Fruit fly (Drosophila melanogaster): Measurements from ENCODE around the gene CG14907.

CG14907 gene

DNA sequence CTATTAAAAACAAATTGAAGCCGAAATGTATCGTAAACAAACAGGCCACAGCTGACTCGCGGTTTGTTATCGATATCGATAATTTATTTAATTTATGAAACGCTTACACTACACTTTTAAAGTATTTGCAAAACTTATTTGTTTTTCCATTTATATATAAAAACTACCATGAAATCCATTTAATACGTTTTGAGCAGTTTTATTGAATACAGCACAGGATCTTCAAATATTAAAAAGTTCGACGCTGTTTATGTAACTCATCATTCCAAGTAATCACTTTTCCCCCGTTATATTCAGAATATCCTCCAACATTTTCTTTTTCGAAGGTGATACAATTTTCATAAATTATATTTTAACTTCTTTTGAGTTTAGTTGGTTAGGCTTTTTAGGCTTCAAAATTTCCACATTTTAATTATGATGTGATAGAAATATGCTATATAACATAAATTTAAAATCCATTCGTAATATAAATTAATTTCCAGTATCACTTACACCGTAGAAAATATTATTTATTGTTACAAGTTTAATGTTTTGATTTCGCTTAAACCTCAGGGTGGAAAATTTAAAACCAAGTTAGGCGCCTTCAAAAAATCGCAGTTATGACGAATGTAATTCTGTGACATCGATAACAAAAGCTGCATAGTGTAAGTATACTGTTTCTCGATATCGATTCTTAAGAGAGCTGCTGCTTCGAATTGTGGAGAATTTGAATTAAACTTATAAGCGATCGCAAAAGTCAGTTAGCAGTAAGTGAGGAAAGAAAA, 5.0 kb downstream of the CG14907 start, which contains the start of the genes CG10324 and CCT3 (continued):
- TF ChIP-seq lola (GFP tag; optimal IDR thresholded peaks at IDR 0.05) (peak in 2 of 3 experiments; percentile 74 to 89), Ravus (GFP tag; IDR thresholded peaks at IDR 0.05) (no peak; the same call in 1 of the 2 replicates), crol (GFP tag; IDR thresholded peaks at IDR 0.05) (no peak), CG11696 (GFP tag; IDR thresholded peaks at IDR 0.05) (no peak), CG17359 (tag; optimal IDR thresholded peaks at IDR 0.05) (peak; percentile 70), CG12104 (GFP tag; optimal IDR thresholded peaks at IDR 0.05) (peak; percentile 66), CG9797 (GFP tag; optimal IDR thresholded peaks at IDR 0.05) (no peak), luna (GFP tag; optimal IDR thresholded peaks at IDR 0.05) (no peak), CG10274 (GFP tag; optimal IDR thresholded peaks at IDR 0.05) (no peak), ase (GFP tag; IDR thresholded peaks at IDR 0.05) (peak; percentile 34; the same call in 1 of the 3 replicates), Awh (GFP tag; IDR thresholded peaks at IDR 0.05) (peak; percentile 56), HmgD (GFP tag; optimal IDR thresholded peaks at IDR 0.05) (no peak), prd (optimal IDR thresholded peaks at IDR 0.05) (no peak), prd (GFP tag; IDR thresholded peaks at IDR 0.05) (peak; percentile 65; the same call in 2 of the 3 replicates), CG7745 (tag; optimal IDR thresholded peaks at IDR 0.05) (no peak), CG30403 (GFP tag; optimal IDR thresholded peaks at IDR 0.05) (peak; percentile 80), pita (GFP tag; optimal IDR thresholded peaks at IDR 0.05) (no peak), CG11398 (GFP tag; optimal IDR thresholded peaks at IDR 0.05) (no peak), CG8359 (GFP tag; optimal IDR thresholded peaks at IDR 0.05; ENCODE audit: borderline replicate concordance) (no peak), B-H2 (GFP tag; optimal IDR thresholded peaks at IDR 0.05) (peak; percentile 73), psq (GFP tag; optimal IDR thresholded peaks at IDR 0.05) (peak; percentile 16), Adf1 (GFP tag; IDR thresholded peaks at IDR 0.05) (no peak), repo (GFP tag; optimal IDR thresholded peaks at IDR 0.05) (peak; percentile 7), CG8281 (tag; optimal IDR thresholded peaks at IDR 0.05) (no peak), CG30431 (GFP tag; optimal IDR thresholded peaks at IDR 0.05) (no peak), Optix (GFP tag; IDR thresholded peaks at IDR 0.05) (no peak), Doc3 (GFP tag; IDR thresholded peaks at IDR 0.05; ENCODE audit: partially characterized antibody) (peak; percentile 62), CG13123 (GFP tag; optimal IDR thresholded peaks at IDR 0.05) (no peak), CG17361 (GFP tag; IDR thresholded peaks at IDR 0.05) (peak; percentile 87), BEAF-32 (GFP tag; optimal IDR thresholded peaks at IDR 0.05) (peak; percentile 77), toy (GFP tag; IDR thresholded peaks at IDR 0.05) (no peak), Jarid2 (GFP tag; optimal IDR thresholded peaks at IDR 0.05) (no peak), CG15073 (GFP tag; optimal IDR thresholded peaks at IDR 0.05) (no peak), Hr51 (GFP tag; optimal IDR thresholded peaks at IDR 0.05) (no peak), CG18262 (tag; optimal IDR thresholded peaks at IDR 0.05) (peak; percentile 78), CG31365 (tag; optimal IDR thresholded peaks at IDR 0.05) (no peak), ranshi (GFP tag; IDR thresholded peaks at IDR 0.05) (0 out of 2 replicates have a peak, but pooled peaks have one; percentile 49), grn (GFP tag; optimal IDR thresholded peaks at IDR 0.05) (no peak), CG17385 (GFP tag; optimal IDR thresholded peaks at IDR 0.05) (peak; percentile 78), CG13296 (GFP tag; optimal IDR thresholded peaks at IDR 0.05) (peak; percentile 75), tin (GFP tag; optimal IDR thresholded peaks at IDR 0.05) (peak; percentile 50), rib (GFP tag; IDR thresholded peaks at IDR 0.05) (no peak), stc (GFP tag; IDR thresholded peaks at IDR 0.05) (0 out of 2 replicates have a peak, but pooled peaks have one; percentile 38), Gsc (GFP tag; IDR thresholded peaks at IDR 0.05) (no peak), CG10321 (GFP tag; IDR thresholded peaks at IDR 0.05) (no peak), CG10959 (GFP tag; IDR thresholded peaks at IDR 0.05) (no peak), CG7271 (tag; optimal IDR thresholded peaks at IDR 0.05) (no peak), CG12769 (tag; optimal IDR thresholded peaks at IDR 0.05) (no peak), CG6254 (GFP tag; optimal IDR thresholded peaks at IDR 0.05) (peak; percentile 18), CG13775 (GFP tag; optimal IDR thresholded peaks at IDR 0.05) (peak; percentile 81)

All from whole organism, embryonic.